Worm (Caenorhabditis elegans) whole organism, L4 larva: ENCODE data around the gene ecps-2.

ENCODE experiments used
- F37D6.2 ChIP-seq: sonication (generic microtip); optimal IDR thresholded peaks from 2 replicates; lab custom pipeline; 2016; ENCODE audit warnings: mild to moderate bottlenecking, missing genetic modification characterization, missing compliant biosample characterization
- T20F7.1 ChIP-seq: fragments of 200-800 bp; sonication (Bioruptor generic); optimal IDR thresholded peaks from 2 replicates; lab custom pipeline; 2018; ENCODE audit warnings: mild to moderate bottlenecking, missing genetic modification characterization, missing compliant biosample characterization
- Y105C5A.15 ChIP-seq: fragments of 200-800 bp; sonication (Bioruptor generic); IDR thresholded peaks from 2 replicates; pipeline ENCODE4 v1.3.6; 2022; ENCODE audit warnings: missing genetic modification characterization, missing compliant biosample characterization
- Y5F2A.4 ChIP-seq: fragments of 200-800 bp; sonication (Bioruptor generic); optimal IDR thresholded peaks from 2 replicates; lab custom pipeline; 2018; ENCODE audit warnings: mild to moderate bottlenecking, missing genetic modification characterization, missing compliant biosample characterization
- ZK337.2 ChIP-seq: fragments of 200-800 bp; sonication (Bioruptor generic); IDR thresholded peaks from 2 replicates; pipeline ENCODE4 v1.3.6; 2022; ENCODE audit warnings: missing genetic modification reagents, missing genetic modification characterization, missing compliant biosample characterization
- ZK546.5 ChIP-seq, 2 experiments: sonication (generic microtip); optimal IDR thresholded peaks; 2 replicates each; lab custom pipeline; 2017; ENCODE audit warnings: missing biosample characterization in 2 of 2, missing genetic modification characterization in 2 of 2
- aly-2 ChIP-seq: sonication (generic microtip); optimal IDR thresholded peaks from 2 replicates; lab custom pipeline; 2018; ENCODE audit warnings: missing biosample characterization, missing genetic modification characterization
- ama-1 ChIP-seq: fragments of 150-350 bp; optimal IDR thresholded peaks from 2 replicates; lab custom pipeline; 2014; ENCODE audit warnings: inconsistent platforms, mixed read lengths
- arid-1 ChIP-seq: fragments of 200-800 bp; sonication (Bioruptor generic); conservative IDR thresholded peaks from 2 replicates; pipeline ENCODE4 v1.3.6; 2022; ENCODE audit warnings: missing genetic modification reagents, missing genetic modification characterization, missing compliant biosample characterization
- attf-4 ChIP-seq: sonication (generic microtip); optimal IDR thresholded peaks from 3 replicates; lab custom pipeline; 2017; ENCODE audit warnings: missing biosample characterization, missing genetic modification characterization
- ceh-62 ChIP-seq: sonication (generic microtip); optimal IDR thresholded peaks from 2 replicates; lab custom pipeline; 2017; ENCODE audit warnings: missing biosample characterization, missing genetic modification characterization
- daf-12 ChIP-seq: fragments of 150-350 bp; optimal IDR thresholded peaks from 2 replicates; lab custom pipeline; 2014; ENCODE audit warnings: missing biosample characterization, missing genetic modification reagents, missing genetic modification characterization
- daf-16 ChIP-seq, 3 experiments: sonication (generic microtip); optimal IDR thresholded peaks; 2 replicates each; lab custom pipeline; 2016 to 2017; ENCODE audit warnings: missing genetic modification characterization in 3 of 3, missing genetic modification reagents in 3 of 3, mild to moderate bottlenecking in 2 of 3, missing compliant biosample characterization in 2 of 3, missing biosample characterization in 1 of 3, moderate library complexity in 1 of 3
- dmd-6 ChIP-seq: fragments of 200-800 bp; sonication (Bioruptor generic); IDR thresholded peaks from 2 replicates; pipeline ENCODE4 v1.3.6; 2022; ENCODE audit warnings: missing genetic modification reagents, missing genetic modification characterization, missing compliant biosample characterization
- dmd-8 ChIP-seq: fragments of 200-800 bp; sonication (Bioruptor generic); IDR thresholded peaks from 2 replicates; pipeline ENCODE4 v1.3.6; 2022; ENCODE audit warnings: missing genetic modification characterization, missing compliant biosample characterization
- dve-1 ChIP-seq: sonication (generic microtip); optimal IDR thresholded peaks from 2 replicates; lab custom pipeline; 2017; ENCODE audit warnings: antibody characterized with exemption, mild to moderate bottlenecking, missing genetic modification characterization, missing compliant biosample characterization; ENCODE audit not compliant: insufficient read depth
- egl-27 ChIP-seq: sonication (generic microtip); optimal IDR thresholded peaks from 3 replicates; lab custom pipeline; 2017; ENCODE audit warnings: missing biosample characterization, missing genetic modification reagents, missing genetic modification characterization
- fos-1 ChIP-seq: fragments of 150-350 bp; optimal IDR thresholded peaks from 2 replicates; lab custom pipeline; 2014; ENCODE audit warnings: missing biosample characterization, missing genetic modification characterization
- hif-1 ChIP-seq, 2 experiments: sonication (generic microtip); optimal IDR thresholded peaks; 2 replicates each; lab custom pipeline; 2016 to 2017; ENCODE audit warnings: missing compliant biosample characterization in 2 of 2, missing genetic modification characterization in 2 of 2, missing genetic modification reagents in 2 of 2, missing genotype in 2 of 2, mild to moderate bottlenecking in 1 of 2
- hlh-11 ChIP-seq: fragments of 200-800 bp; sonication (Bioruptor generic); optimal IDR thresholded peaks from 2 replicates; lab custom pipeline; 2018; ENCODE audit warnings: mild to moderate bottlenecking, missing genetic modification characterization, missing compliant biosample characterization
- hlh-30 ChIP-seq: sonication (generic microtip); optimal IDR thresholded peaks from 2 replicates; lab custom pipeline; 2017; ENCODE audit warnings: antibody characterized with exemption, mild to moderate bottlenecking, missing genetic modification characterization, missing compliant biosample characterization; ENCODE audit not compliant: insufficient read depth
- hmg-1.1 ChIP-seq: fragments of 200-800 bp; sonication (Bioruptor generic); IDR thresholded peaks from 2 replicates; pipeline ENCODE4 v1.3.6; 2022; ENCODE audit warnings: missing genetic modification reagents, missing genetic modification characterization, missing compliant biosample characterization
- jun-1 ChIP-seq: fragments of 150-350 bp; optimal IDR thresholded peaks from 2 replicates; lab custom pipeline; 2014; ENCODE audit warnings: missing biosample characterization, missing genetic modification reagents, missing genetic modification characterization
- lin-39 ChIP-seq: fragments of 150-350 bp; optimal IDR thresholded peaks from 2 replicates; lab custom pipeline; 2014; ENCODE audit warnings: missing biosample characterization, missing genetic modification reagents, missing genetic modification characterization
- lir-3 ChIP-seq: sonication (generic microtip); optimal IDR thresholded peaks from 2 replicates; lab custom pipeline; 2016; ENCODE audit warnings: mild to moderate bottlenecking, missing genetic modification characterization, missing compliant biosample characterization
- lsy-2 ChIP-seq, 2 experiments: fragments of 150-350 bp in 1 of 2; sonication (generic microtip) in 1 of 2; optimal IDR thresholded peaks; 2 replicates each; lab custom pipeline; 2014 to 2017; ENCODE audit warnings: missing biosample characterization in 2 of 2, missing genetic modification characterization in 2 of 2
- mes-2 ChIP-seq: sonication (generic microtip); optimal IDR thresholded peaks from 2 replicates; lab custom pipeline; 2016; ENCODE audit warnings: missing genotype, mild to moderate bottlenecking, missing genetic modification characterization, missing compliant biosample characterization; ENCODE audit not compliant: poor library complexity, severe bottlenecking
- nhr-10 ChIP-seq: fragments of 150-350 bp; optimal IDR thresholded peaks from 2 replicates; lab custom pipeline; 2014; ENCODE audit warnings: missing biosample characterization, missing genetic modification characterization
- nhr-102 ChIP-seq: sonication (generic microtip); optimal IDR thresholded peaks from 2 replicates; lab custom pipeline; 2016; ENCODE audit warnings: mild to moderate bottlenecking, missing genetic modification characterization, moderate library complexity, missing compliant biosample characterization
- nhr-11 ChIP-seq: fragments of 150-350 bp; optimal IDR thresholded peaks from 2 replicates; lab custom pipeline; 2014; ENCODE audit warnings: missing biosample characterization, missing genetic modification characterization
- nhr-28 ChIP-seq: fragments of 150-350 bp; optimal IDR thresholded peaks from 2 replicates; lab custom pipeline; 2014; ENCODE audit warnings: missing biosample characterization, missing genetic modification characterization
- nhr-6 ChIP-seq: fragments of 150-350 bp; optimal IDR thresholded peaks from 2 replicates; lab custom pipeline; 2014; ENCODE audit warnings: missing biosample characterization, missing genetic modification characterization
- php-3 ChIP-seq: fragments of 200-800 bp; sonication (Bioruptor generic); IDR thresholded peaks from 2 replicates; pipeline ENCODE4 v1.3.6; 2022; ENCODE audit warnings: missing genetic modification reagents, missing genetic modification characterization, missing compliant biosample characterization
- unc-39 ChIP-seq: sonication (generic microtip); optimal IDR thresholded peaks from 2 replicates; lab custom pipeline; 2017; ENCODE audit warnings: missing biosample characterization, missing genetic modification characterization
- unc-62 ChIP-seq, 3 experiments: fragments of 150-350 bp in 1 of 3; sonication (generic microtip); optimal IDR thresholded peaks in 2 of 3; peaks in 1 of 3; 1 replicate in 1 of 3; 2 replicates in 2 of 3; lab custom pipeline; 2014 to 2017; ENCODE audit warnings: missing biosample characterization in 3 of 3, missing genetic modification characterization in 3 of 3, missing genetic modification reagents in 3 of 3, missing genotype in 1 of 3
- vab-7 ChIP-seq: fragments of 200-800 bp; sonication (Bioruptor generic); IDR thresholded peaks from 2 replicates; pipeline ENCODE4 v1.3.6; 2022; ENCODE audit warnings: missing genetic modification reagents, missing genetic modification characterization, missing compliant biosample characterization
- zag-1 ChIP-seq: fragments of 150-350 bp; optimal IDR thresholded peaks from 2 replicates; lab custom pipeline; 2014; ENCODE audit warnings: missing biosample characterization, missing genetic modification characterization

ecps-2 gene

ce11 chrIII:10470927-10471326 lies 28.0 kb downstream of the ecps-2 start, which contains the start of gene cul-1 (continued):
- TF ChIP-seq lsy-2 (tag; optimal IDR thresholded peaks at IDR 0.05; lab: Kevin White, UChicago) = peak in 1 of 2 experiments; percentile 42
- no peak for TF ChIP-seq nhr-10 (tag; lab: Kevin White, UChicago)
- no peak for TF ChIP-seq hmg-1.1 (GFP tag; lab: Robert Waterston, UW)
- no peak for TF ChIP-seq attf-4
- TF ChIP-seq nhr-102 (tag; lab: Kevin White, UChicago) = no peak
- TF ChIP-seq unc-62 (GFP tag; optimal IDR thresholded peaks at IDR 0.05 in 1 of 2; lab: Kevin White, UChicago) = no peak
- no peak for TF ChIP-seq unc-62 (tag; optimal IDR thresholded peaks at IDR 0.05; lab: Kevin White, UChicago)
- no peak for TF ChIP-seq lir-3 (tag; lab: Kevin White, UChicago)
- no peak for TF ChIP-seq zag-1 (tag; lab: Kevin White, UChicago)
- no peak for TF ChIP-seq F37D6.2 (tag; lab: Kevin White, UChicago)
- no peak for TF ChIP-seq arid-1 (GFP tag; lab: Robert Waterston, UW)
- no peak for TF ChIP-seq daf-12
- TF ChIP-seq nhr-6 (tag; lab: Kevin White, UChicago) = no peak
- TF ChIP-seq ceh-62 = no peak
- TF ChIP-seq ZK337.2 (GFP tag; lab: Robert Waterston, UW) = no peak
- TF ChIP-seq mes-2 (tag; lab: Kevin White, UChicago) = peak; percentile 23
- no peak for TF ChIP-seq unc-39 (tag; lab: Kevin White, UChicago)
- TF ChIP-seq, all 104 proteins: peak for 6

ce11 chrIII:10474945-10475344 lies 32.1 kb downstream of the ecps-2 start, which contains the start of gene D2045.9:
TSS of gene D2045.9 (plus strand) at chrIII:10475245.
- TF ChIP-seq hmg-1.1 (GFP tag; lab: Robert Waterston, UW) = no peak
- no peak for TF ChIP-seq ZK546.5 (tag; optimal IDR thresholded peaks at IDR 0.05; lab: Kevin White, UChicago)
- no peak for TF ChIP-seq dve-1
- TF ChIP-seq dmd-8 (GFP tag; lab: Robert Waterston, UW) = no peak
- no peak for TF ChIP-seq lsy-2 (tag; optimal IDR thresholded peaks at IDR 0.05; lab: Kevin White, UChicago)
- no peak for TF ChIP-seq hlh-11 (tag; lab: Kevin White, UChicago)
- TF ChIP-seq ama-1 = no peak
- no peak for TF ChIP-seq nhr-11
- TF ChIP-seq Y105C5A.15 = no peak
- no peak for TF ChIP-seq fos-1
- TF ChIP-seq nhr-28 = no peak
- TF ChIP-seq Y5F2A.4 (GFP tag; lab: Kevin White, UChicago) = no peak
- TF ChIP-seq nhr-6 (tag; lab: Kevin White, UChicago) = no peak
- TF ChIP-seq php-3 (GFP tag; lab: Robert Waterston, UW) = no peak
- no peak for TF ChIP-seq aly-2 (tag; lab: Kevin White, UChicago)
- no peak for TF ChIP-seq egl-27 (tag; lab: Kevin White, UChicago)

ce11 chrIII:10479180-10479579 lies 36.3 kb downstream of the ecps-2 start, which contains the start of gene D2045.7:
TSS of gene D2045.7 (plus strand) at chrIII:10479480.
- TF ChIP-seq nhr-10 (tag; lab: Kevin White, UChicago) (no peak), hif-1 (tag; optimal IDR thresholded peaks at IDR 0.05; lab: Kevin White, UChicago) (no peak), vab-7 (GFP tag; lab: Robert Waterston, UW) (no peak), lin-39 (tag; lab: Kevin White, UChicago) (no peak), ZK546.5 (tag; optimal IDR thresholded peaks at IDR 0.05; lab: Kevin White, UChicago) (no peak), daf-16 (GFP tag; optimal IDR thresholded peaks at IDR 0.05; lab: Kevin White, UChicago) (no peak), daf-16 (tag; optimal IDR thresholded peaks at IDR 0.05; lab: Kevin White, UChicago) (no peak), mes-2 (tag; lab: Kevin White, UChicago) (no peak)

- TF ChIP-seq dmd-6 (0 out of 2 replicates have a peak, but pooled peaks have one; percentile 25), jun-1 (tag; lab: Kevin White, UChicago) (no peak), nhr-11 (no peak), hlh-11 (tag; lab: Kevin White, UChicago) (peak; percentile 11), hlh-30 (tag; lab: Kevin White, UChicago) (peak; percentile 12), unc-62 (GFP tag; optimal IDR thresholded peaks at IDR 0.05 in 1 of 2; lab: Kevin White, UChicago) (peak in 1 of 2 experiments; percentile 93), unc-62 (tag; optimal IDR thresholded peaks at IDR 0.05; lab: Kevin White, UChicago) (no peak), daf-16 (GFP tag; optimal IDR thresholded peaks at IDR 0.05; lab: Kevin White, UChicago) (no peak), daf-16 (tag; optimal IDR thresholded peaks at IDR 0.05; lab: Kevin White, UChicago) (peak; percentile 29), T20F7.1 (GFP tag; lab: Kevin White, UChicago) (no peak), dve-1 (peak; percentile 64)
Measured at ce11 chrIII:10481497-10481896, 38.6 kb downstream of the ecps-2 start.
